Fruit fly (Drosophila melanogaster) ovary, adult (tissue): ENCODE measurements around the gene DIP-kappa.

Source experiments
- CG17801 ChIP-seq: fragments of 200-800 bp; optimal IDR thresholded peaks from 2 replicates; lab custom pipeline; 2019; ENCODE audit warnings: missing biosample characterization, mild to moderate bottlenecking, missing genetic modification characterization, moderate library complexity; ENCODE audit not compliant: partially characterized antibody

The DIP-kappa gene

DNA sequence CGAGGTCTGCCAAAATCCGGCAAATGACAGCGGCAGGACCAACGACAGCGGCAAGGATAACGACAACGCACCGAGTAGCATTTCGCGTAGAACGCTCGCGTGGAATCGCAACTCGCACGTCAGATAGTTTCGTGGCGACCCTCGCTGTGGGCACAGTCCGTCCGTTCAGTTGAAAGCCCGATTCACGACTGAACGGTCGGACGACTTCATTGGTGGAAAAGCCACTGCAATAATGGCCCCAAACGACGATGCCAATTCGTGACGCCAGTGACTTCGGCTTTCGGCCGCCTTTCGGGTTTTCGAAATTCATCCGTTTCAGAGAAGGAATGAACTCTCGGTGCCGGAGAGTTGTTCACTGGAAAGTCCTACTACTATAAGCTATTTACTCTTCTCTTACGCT is at the start of gene DIP-kappa:
Gene DIP-kappa, minus strand, starts transcription at position 200 of the 400 bp plus-strand sequence.
- no peak for TF ChIP-seq CG17801 (GFP tag; lab: Kevin White, UChicago)

DNA sequence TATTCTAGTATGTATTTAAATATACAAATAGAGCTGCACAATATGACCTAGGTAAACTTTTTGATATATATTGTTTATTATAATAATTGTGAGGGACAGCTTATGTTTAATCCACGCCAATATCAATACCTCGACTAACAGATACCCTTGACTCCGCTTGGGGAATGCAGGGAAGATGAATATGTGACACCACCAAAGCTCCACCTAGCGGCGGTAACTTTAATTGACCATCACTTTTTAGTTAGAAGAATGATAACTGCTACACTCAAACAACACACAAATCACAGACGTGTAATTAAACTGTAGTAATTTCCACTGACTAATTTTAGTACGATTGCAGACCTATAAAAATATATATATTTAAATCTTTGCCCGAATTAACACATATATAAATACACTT is 46.0 kb upstream of the DIP-kappa start:
- no peak for TF ChIP-seq CG17801 (GFP tag; lab: Kevin White, UChicago)

DNA sequence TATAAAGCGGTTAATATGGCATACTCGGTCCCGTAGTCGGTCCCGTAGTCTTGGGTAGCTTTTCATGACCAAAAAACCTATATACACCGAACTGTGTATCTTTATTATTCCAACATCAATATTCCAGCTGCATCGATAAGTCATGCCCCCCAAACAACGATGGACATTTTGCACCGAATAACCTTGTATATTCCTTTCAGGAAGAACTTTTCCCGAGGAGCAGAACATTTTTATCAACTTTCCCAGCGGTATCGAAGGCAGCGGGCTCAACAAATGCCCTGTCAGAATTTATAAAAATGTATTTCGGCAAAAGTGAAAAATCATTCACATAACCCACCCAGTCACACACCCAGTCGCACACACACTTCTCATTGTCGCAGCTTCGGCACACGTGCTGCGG is 29.5 kb upstream of the DIP-kappa start, which contains the start of gene TM9SF4:
Gene TM9SF4, plus strand, starts transcription at position 301 of the 400 bp plus-strand sequence.
- no peak for TF ChIP-seq CG17801 (GFP tag; lab: Kevin White, UChicago)

DNA sequence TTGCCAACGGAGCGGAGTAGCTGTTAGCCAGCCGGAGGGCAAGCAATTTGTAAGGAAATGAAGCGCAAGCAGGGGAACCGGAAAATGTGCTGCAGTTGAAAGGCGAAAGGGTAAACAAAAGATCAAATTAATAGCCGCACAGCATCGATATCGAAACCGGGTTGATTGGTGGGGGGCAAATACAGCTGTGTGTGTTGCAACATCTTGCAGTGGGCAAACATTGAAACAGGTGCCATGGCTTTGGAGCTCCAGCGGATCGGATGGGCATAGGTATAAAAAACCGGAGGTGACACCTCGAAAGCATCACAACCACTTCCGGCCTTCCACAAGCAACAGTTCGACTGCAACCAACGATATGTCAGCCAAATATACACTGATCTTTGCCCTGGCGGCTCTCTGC is 18.7 kb upstream of the DIP-kappa start, which contains the start of gene nur:
Gene nur, plus strand, starts transcription at position 301 of the 400 bp plus-strand sequence.
- TF ChIP-seq CG17801 (GFP tag; lab: Kevin White, UChicago), result no peak

DNA sequence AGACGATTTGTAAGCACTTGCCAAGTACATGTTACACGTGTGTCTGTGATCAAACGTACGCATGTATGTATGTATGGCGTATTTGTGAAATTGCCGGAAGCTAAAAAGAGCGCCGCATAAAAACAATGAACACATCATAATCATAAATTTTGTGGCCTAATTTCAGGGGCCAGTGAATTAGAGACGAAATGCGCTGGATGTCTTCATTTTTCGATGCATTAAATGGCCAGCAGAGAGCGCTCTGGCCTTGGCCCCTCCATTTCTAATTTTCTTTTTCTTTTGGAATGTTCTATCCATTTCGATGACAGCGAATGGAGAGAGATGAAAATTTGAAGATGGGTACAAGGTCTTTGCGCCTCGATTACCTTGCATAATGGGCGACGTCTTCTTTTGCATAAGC is 15.2 kb upstream of the DIP-kappa start:
- no peak for TF ChIP-seq CG17801 (GFP tag; lab: Kevin White, UChicago)

DNA sequence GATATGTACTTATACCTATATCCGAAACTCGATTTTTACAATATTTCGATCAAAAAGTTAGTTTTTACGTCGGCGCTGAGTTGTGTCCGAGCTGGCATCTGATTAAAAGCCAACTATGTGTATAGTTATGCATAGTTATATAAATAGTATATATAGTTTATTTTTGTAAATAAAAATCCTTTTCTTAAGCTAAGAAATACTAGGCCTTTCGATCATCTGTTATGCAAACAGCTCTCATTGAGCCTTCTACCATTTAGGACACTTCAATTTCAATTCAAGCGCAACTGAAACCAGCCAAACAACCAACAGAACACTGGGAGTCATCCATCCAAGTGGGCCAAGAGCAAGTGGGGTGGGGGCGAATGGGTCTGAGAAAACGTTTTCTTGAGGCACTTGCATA is 6.4 kb upstream of the DIP-kappa start, which contains the start of gene CG9014:
Gene CG9014, minus strand, starts transcription at position 101 of the 400 bp plus-strand sequence.
- no peak for TF ChIP-seq CG17801 (GFP tag; lab: Kevin White, UChicago)

DNA sequence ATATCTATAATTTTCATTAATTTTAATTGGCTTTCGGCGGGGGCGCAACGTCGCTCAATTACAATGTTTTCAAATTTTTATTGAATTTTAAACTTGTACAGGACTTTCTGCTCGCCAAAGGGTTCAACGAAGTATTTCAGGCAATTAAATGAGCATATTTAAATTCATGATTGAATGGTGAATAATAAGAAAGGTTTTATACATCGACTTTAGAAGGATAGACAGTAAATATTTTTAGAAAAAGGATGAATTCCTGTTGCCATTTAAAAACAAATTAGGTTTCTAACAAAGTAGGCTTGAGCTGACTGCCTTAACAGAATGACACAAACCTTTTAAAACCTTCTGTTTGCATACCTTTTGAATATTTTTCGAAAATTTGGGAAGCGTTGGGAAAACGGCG is 9.2 kb downstream of the DIP-kappa start, which contains the start of gene Gpo3:
Gene Gpo3, plus strand, starts transcription at position 301 of the 400 bp plus-strand sequence.
- no peak for TF ChIP-seq CG17801 (GFP tag; lab: Kevin White, UChicago)

DNA sequence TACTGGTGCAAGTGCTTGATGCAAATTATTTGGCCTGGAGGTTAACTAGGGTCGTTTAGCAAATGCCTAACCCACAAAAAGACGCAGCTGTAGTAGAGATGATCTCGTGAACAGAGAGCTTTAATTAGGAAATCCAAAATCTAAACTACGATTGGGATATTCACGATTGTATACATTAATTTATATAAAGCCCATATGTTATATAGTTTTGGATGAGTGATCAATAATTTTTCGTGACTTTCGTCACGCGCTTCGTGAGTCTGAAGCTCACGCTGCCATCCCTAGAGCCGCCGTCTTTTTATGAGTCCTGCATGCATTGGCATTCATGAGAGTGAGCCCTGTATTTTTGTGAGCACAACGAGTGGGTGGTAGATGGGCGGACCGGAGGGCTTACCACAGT is 18.1 kb downstream of the DIP-kappa start:
- TF ChIP-seq CG17801 (GFP tag; lab: Kevin White, UChicago), result no peak

DNA sequence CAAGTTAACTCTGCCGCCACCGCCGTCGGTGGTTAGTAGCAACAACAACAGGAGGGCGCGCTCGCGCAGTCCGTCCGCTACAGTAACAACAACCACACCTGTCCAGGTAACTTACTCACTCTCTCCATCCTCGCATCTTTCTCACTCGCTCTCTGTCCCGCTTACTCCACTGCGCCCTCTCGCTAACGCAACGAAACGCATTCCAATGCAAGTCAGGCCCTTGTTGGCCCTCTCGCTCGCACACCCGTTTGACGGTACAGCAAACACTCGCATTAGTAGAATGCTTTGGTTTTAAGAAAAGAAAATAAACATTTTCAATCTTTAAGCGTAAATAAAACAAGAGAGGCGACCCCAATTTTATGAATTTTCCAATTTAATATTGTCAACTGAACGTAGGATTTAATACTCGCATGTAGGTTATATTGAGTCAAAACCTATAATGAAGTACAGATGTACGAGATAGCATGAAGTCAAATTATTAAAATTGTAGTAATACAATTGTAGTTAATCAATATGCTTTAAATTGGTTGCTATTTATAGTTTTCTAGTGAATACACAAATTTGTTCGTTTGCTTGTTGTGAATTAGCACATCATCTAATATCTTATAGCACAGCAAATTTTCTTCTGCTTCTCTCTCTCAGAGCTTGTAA is 51.0 kb downstream of the DIP-kappa start:
- no peak for TF ChIP-seq CG17801 (GFP tag; lab: Kevin White, UChicago)

DNA sequence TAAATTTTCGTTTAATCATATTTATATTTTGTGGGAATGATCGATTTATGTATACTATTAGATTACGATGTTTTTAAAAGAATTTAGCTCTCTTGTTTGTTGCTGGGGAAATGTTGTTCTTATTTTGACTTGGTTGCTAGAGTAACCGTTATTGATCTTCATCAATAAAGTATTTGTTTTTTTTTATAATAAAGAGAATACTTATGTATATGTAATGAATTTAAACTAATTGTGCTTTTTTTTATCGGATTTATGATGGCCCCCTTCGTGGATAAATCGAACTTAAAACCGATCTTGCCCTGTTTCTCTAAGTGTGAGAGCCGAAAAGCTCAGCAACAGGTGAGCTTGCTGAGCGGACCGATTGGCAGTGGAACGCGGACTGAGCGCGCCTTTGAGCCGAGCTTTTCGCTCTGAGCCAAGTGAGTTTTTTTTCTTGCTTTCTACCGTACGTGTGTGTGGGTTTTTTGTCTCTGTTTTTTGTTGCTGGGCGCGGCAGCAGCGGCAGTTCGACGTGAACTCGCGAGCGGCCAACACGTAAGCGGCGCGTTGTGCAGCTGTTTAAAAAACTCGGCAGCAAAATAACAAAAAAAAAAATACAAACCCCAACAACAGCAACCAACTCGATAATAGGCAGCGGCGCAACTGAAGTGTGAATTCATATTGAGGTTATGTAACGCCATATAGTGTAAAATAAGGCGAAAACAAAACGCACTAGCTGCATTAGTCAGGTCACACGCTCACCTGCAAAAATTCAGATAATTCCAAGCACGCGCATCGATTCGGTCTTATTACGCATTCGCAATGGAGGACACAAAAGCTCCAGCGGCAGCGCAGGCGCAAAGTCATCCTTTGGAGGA is 51.9 kb downstream of the DIP-kappa start, which contains the start of gene CG18507:
Gene CG18507, plus strand, starts transcription at position 501 of the 857 bp plus-strand sequence.
- peak; percentile 75 for TF ChIP-seq CG17801 (GFP tag; lab: Kevin White, UChicago)

DNA sequence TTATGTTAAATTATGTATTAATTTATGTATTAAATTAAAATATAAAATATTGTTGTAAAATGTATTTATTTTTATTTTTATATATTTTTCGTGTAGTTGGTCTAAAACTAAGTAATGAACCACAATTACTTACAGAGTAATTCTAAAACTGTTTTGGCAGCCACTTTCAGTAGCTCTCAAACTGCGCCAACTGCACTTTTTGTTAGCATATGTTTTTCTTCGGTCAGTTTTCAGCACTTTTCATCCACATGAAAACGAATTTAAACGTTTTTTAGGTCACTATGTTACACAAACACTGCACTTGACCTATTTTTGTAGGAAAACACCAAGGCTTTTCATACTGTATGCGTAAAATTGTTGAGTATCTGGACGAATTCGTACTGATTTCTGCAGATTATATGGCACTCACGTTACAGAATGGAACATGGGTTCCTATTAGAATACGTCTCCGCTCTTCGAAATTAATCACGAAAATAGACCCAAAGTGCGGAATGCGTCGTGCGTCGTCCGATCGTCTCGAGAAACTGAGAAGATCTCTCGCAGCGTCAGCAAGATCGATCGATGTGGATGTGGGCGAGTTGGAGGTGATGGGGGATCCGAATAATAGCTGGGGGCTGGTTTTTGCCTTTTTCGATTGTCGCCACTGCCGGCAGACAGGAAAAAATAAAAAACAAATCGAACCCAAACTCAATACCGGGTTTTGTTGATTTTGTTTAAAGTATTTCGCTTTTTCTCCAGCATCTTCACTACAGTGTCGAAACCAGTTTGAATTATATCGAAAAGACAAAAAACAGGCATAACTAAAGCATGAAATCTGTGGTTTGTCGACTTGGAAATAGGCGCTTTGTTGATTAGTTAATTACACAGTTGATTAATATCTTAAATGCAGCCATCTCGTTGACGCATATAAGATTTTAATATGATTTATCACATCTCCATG is 75.0 kb downstream of the DIP-kappa start, which contains the start of gene ics:
Gene ics, minus strand, starts transcription at position 716 of the 940 bp plus-strand sequence.
- no peak for TF ChIP-seq CG17801 (GFP tag; lab: Kevin White, UChicago)

DNA sequence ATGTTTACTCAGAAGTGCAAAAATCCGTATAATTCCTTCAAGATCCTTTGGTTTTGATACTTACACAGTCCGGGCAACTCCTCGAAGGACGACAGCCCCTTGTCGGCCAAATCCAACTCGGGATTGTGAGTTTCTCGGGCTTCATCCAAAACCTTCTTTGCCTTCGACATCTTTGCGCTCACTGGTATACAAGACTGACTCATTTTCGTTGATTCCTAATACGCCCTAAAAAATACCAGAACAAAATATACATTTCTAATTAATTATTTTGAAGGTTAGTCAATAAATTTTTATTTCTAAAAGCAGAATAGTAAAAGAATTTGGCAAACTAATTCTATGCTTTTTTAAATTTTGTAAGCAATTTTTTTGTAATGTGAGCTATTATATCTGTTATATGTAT is 76.1 kb downstream of the DIP-kappa start:
- no peak for TF ChIP-seq CG17801 (GFP tag; lab: Kevin White, UChicago)

DNA sequence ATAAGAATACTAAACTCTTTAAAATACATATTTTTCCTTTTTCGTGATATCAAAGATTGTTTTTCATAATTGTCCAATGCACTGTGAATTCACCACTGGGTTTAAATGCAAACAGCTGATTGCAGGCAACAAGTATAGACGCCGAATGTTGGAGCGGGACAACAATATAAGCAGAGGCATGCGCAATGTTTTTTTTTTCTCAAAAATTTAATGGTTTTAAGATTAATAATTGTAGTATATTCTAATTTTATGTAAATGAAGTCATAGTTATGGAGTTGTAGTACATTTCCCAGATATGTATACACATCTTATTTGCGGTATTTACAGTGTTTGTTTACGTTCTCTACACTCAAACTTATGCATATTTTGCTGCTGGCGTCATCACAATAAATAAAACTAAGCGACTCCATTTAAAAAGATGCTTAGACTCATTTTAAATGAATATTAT is 76.6 kb downstream of the DIP-kappa start:
- no peak for TF ChIP-seq CG17801 (GFP tag; lab: Kevin White, UChicago)

DNA sequence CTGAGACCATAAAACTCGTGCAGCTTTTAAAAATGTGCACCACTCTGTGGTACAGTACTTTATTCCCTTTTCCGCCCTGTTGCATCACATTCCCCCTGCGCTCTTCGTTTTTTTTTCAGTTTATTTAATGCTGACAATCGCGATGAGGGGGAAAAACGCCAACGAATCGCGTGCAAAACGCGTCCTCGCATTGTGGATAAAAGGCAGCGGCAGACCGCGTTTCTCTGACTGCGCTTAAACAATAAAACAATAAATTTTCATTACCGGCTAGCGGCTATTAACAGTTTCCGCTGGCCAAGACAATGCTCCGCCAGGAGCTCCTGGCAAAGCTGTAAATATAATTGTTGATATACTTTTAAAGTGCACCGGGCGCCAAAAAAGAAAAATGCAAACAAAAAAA is 87.2 kb downstream of the DIP-kappa start:
- TF ChIP-seq CG17801 (GFP tag; lab: Kevin White, UChicago), result no peak
